Worm (Caenorhabditis elegans) whole organism, L3 larva: ENCODE measurements around the gene F26G1.11.

ENCODE experiments used
- ZK546.5 ChIP-seq: sonication (generic microtip); optimal IDR thresholded peaks from 2 replicates; lab custom pipeline; 2017; ENCODE audit warnings: missing biosample characterization, missing genetic modification characterization
- aly-2 ChIP-seq: fragments of 150-350 bp; optimal IDR thresholded peaks from 2 replicates; lab custom pipeline; 2014; ENCODE audit warnings: missing biosample characterization, missing genetic modification characterization
- ama-1 ChIP-seq: fragments of 150-350 bp; optimal IDR thresholded peaks from 2 replicates; lab custom pipeline; 2018
- ceh-16 ChIP-seq: sonication (generic microtip); optimal IDR thresholded peaks from 2 replicates; lab custom pipeline; 2017; ENCODE audit warnings: missing biosample characterization, missing genetic modification characterization
- ceh-28 ChIP-seq: fragments of 150-350 bp; optimal IDR thresholded peaks from 2 replicates; lab custom pipeline; 2014; ENCODE audit warnings: missing biosample characterization, missing genetic modification reagents, missing genetic modification characterization
- ceh-9 ChIP-seq: sonication (generic microtip); optimal IDR thresholded peaks from 2 replicates; lab custom pipeline; 2018; ENCODE audit warnings: missing biosample characterization, missing genetic modification characterization
- egl-27 ChIP-seq: sonication (generic microtip); optimal IDR thresholded peaks from 4 replicates; lab custom pipeline; 2017; ENCODE audit warnings: missing biosample characterization, missing genetic modification reagents, missing genetic modification characterization
- elt-1 ChIP-seq: fragments of 150-350 bp; optimal IDR thresholded peaks from 2 replicates; lab custom pipeline; 2014; ENCODE audit warnings: missing biosample characterization, missing genetic modification characterization
- elt-2 ChIP-seq: sonication (generic microtip); optimal IDR thresholded peaks from 2 replicates; lab custom pipeline; 2016; ENCODE audit warnings: missing genetic modification reagents, mild to moderate bottlenecking, missing genetic modification characterization, missing compliant biosample characterization
- elt-3 ChIP-seq, 3 experiments: fragments of 150-350 bp in 1 of 3; sonication (generic microtip) in 2 of 3; optimal IDR thresholded peaks; 2 replicates in 2 of 3; 4 replicates in 1 of 3; lab custom pipeline; 2014 to 2017; ENCODE audit warnings: missing biosample characterization in 3 of 3, missing genetic modification characterization in 3 of 3
- fkh-10 ChIP-seq: sonication (generic microtip); optimal IDR thresholded peaks from 2 replicates; lab custom pipeline; 2017; ENCODE audit warnings: missing biosample characterization, missing genetic modification reagents, missing genetic modification characterization
- fos-1 ChIP-seq: fragments of 150-350 bp; optimal IDR thresholded peaks from 2 replicates; lab custom pipeline; 2014; ENCODE audit warnings: missing biosample characterization, missing genetic modification characterization
- hmg-11 ChIP-seq: sonication (generic microtip); optimal IDR thresholded peaks from 2 replicates; lab custom pipeline; 2016; ENCODE audit warnings: missing genetic modification characterization, missing compliant biosample characterization
- lin-15B ChIP-seq: fragments of 150-350 bp; optimal IDR thresholded peaks from 2 replicates; lab custom pipeline; 2014; ENCODE audit warnings: missing biosample characterization, missing genetic modification characterization
- lin-39 ChIP-seq: fragments of 150-350 bp; optimal IDR thresholded peaks from 2 replicates; lab custom pipeline; 2018; ENCODE audit warnings: missing biosample characterization, missing genetic modification reagents, missing genetic modification characterization
- lsy-12 ChIP-seq: sonication (generic microtip); optimal IDR thresholded peaks from 2 replicates; lab custom pipeline; 2016; ENCODE audit warnings: mild to moderate bottlenecking, missing genetic modification characterization, missing compliant biosample characterization
- mml-1 ChIP-seq: fragments of 150-350 bp; sonication (generic microtip); optimal IDR thresholded peaks from 3 replicates; lab custom pipeline; 2014; ENCODE audit warnings: missing biosample characterization, missing genetic modification characterization
- nfya-1 ChIP-seq: sonication (generic microtip); optimal IDR thresholded peaks from 2 replicates; lab custom pipeline; 2017; ENCODE audit warnings: missing genetic modification characterization, mild to moderate bottlenecking, missing compliant biosample characterization, antibody characterized with exemption, moderate library complexity; ENCODE audit not compliant: insufficient read depth
- nhr-12 ChIP-seq: fragments of 150-350 bp; optimal IDR thresholded peaks from 2 replicates; lab custom pipeline; 2014; ENCODE audit warnings: missing biosample characterization, missing genetic modification characterization
- nhr-23 ChIP-seq: fragments of 150-350 bp; optimal IDR thresholded peaks from 2 replicates; lab custom pipeline; 2014; ENCODE audit warnings: missing biosample characterization, missing genetic modification reagents, missing genetic modification characterization
- nhr-237 ChIP-seq: fragments of 150-350 bp; optimal IDR thresholded peaks from 2 replicates; lab custom pipeline; 2014; ENCODE audit warnings: missing biosample characterization, missing genetic modification characterization
- nhr-25 ChIP-seq: sonication (generic microtip); optimal IDR thresholded peaks from 2 replicates; lab custom pipeline; 2017; ENCODE audit warnings: missing biosample characterization, missing genetic modification characterization
- nhr-28 ChIP-seq: fragments of 150-350 bp; optimal IDR thresholded peaks from 2 replicates; lab custom pipeline; 2014; ENCODE audit warnings: missing biosample characterization, missing genetic modification characterization
- nhr-43 ChIP-seq: sonication (generic microtip); optimal IDR thresholded peaks from 2 replicates; lab custom pipeline; 2016; ENCODE audit warnings: mild to moderate bottlenecking, missing genetic modification characterization, missing compliant biosample characterization; ENCODE audit not compliant: poor library complexity, severe bottlenecking
- nhr-67 ChIP-seq: fragments of 150-350 bp; optimal IDR thresholded peaks from 2 replicates; lab custom pipeline; 2014; ENCODE audit warnings: missing biosample characterization, missing genetic modification characterization
- nhr-77 ChIP-seq: fragments of 150-350 bp; optimal IDR thresholded peaks from 2 replicates; lab custom pipeline; 2014; ENCODE audit warnings: missing biosample characterization, missing genetic modification characterization
- pha-4 ChIP-seq: fragments of 150-350 bp; optimal IDR thresholded peaks from 2 replicates; lab custom pipeline; 2014; ENCODE audit warnings: missing biosample characterization, missing genetic modification reagents, missing genetic modification characterization
- pqm-1 ChIP-seq: fragments of 150-350 bp; optimal IDR thresholded peaks from 2 replicates; lab custom pipeline; 2017; ENCODE audit warnings: missing biosample characterization, missing genetic modification characterization, inconsistent platforms
- skn-1 ChIP-seq: fragments of 150-350 bp; optimal IDR thresholded peaks from 2 replicates; lab custom pipeline; 2014; ENCODE audit warnings: missing biosample characterization, missing genetic modification characterization
- unc-39 ChIP-seq: sonication (generic microtip); optimal IDR thresholded peaks from 4 replicates; lab custom pipeline; 2017; ENCODE audit warnings: missing biosample characterization, missing genetic modification characterization
- unc-62 ChIP-seq: fragments of 150-350 bp; sonication (generic microtip); optimal IDR thresholded peaks from 4 replicates; lab custom pipeline; 2014; ENCODE audit warnings: missing biosample characterization, missing genetic modification reagents, missing genetic modification characterization
- zag-1 ChIP-seq: fragments of 150-350 bp; optimal IDR thresholded peaks from 2 replicates; lab custom pipeline; 2014; ENCODE audit warnings: missing biosample characterization, missing genetic modification characterization
- ztf-4 ChIP-seq: fragments of 150-350 bp; optimal IDR thresholded peaks from 2 replicates; lab custom pipeline; 2014; ENCODE audit warnings: missing biosample characterization, missing genetic modification characterization

F26G1.11 gene

DNA sequence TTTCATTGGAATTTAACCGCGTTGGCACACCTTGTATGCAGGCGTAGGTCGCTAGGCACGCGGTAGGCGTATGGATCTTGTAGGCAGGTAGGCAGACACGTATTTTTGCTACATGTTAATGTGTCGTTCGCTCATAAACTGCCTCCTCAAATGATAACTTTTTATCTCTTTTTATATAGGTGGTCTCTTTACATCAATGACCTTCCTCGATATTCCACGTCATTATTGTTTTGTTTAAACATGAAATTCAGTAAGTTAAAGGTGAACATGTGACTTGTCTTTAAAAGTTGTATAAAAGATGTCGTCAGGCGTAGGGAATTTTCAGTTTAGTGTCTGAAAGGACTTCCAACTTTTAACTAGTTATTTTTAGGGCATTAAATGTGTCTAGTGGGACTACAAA, 29.2 kb upstream of the F26G1.11 start:
- no peak for TF ChIP-seq mml-1 (tag; lab: Kevin White, UChicago)
- TF ChIP-seq ama-1: peak; percentile 23
- TF ChIP-seq nhr-43 (tag; lab: Kevin White, UChicago): peak; percentile 12
- TF ChIP-seq nhr-25 (tag; lab: Kevin White, UChicago): peak; percentile 66

DNA sequence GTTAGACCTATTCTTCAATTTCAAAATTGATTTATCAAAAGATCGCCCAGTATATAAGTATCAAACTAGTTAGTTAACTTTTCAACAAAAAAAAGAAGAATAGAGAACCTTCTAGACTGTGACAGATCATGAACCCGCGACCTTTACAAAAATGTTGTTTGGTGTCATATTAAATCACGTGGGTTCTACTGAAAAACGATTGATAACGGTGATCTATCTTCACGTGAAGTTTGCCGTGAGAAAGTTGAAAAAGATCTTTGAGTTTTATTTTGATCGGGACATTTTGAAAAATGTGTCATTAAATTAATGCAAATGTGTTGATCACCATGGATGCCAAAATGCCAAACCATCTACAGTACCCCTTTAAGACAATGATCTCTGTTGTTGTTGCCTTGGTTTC, 28.6 kb upstream of the F26G1.11 start:
- TF ChIP-seq nhr-43 (tag; lab: Kevin White, UChicago) (peak; percentile 57), elt-3 (tag; optimal IDR thresholded peaks at IDR 0.05; lab: Kevin White, UChicago) (no peak), nhr-23 (no peak), ceh-9 (tag; lab: Kevin White, UChicago) (no peak), zag-1 (tag; lab: Kevin White, UChicago) (no peak), nhr-67 (tag; lab: Kevin White, UChicago) (no peak), nhr-12 (tag; lab: Kevin White, UChicago) (no peak), nhr-77 (tag; lab: Kevin White, UChicago) (no peak), ZK546.5 (no peak), aly-2 (tag; lab: Kevin White, UChicago) (no peak), ztf-4 (tag; lab: Kevin White, UChicago) (peak; percentile 6), egl-27 (tag; lab: Kevin White, UChicago) (no peak), mml-1 (tag; lab: Kevin White, UChicago) (no peak), ama-1 (no peak), lin-15B (tag; lab: Kevin White, UChicago) (no peak), fos-1 (tag; lab: Kevin White, UChicago) (no peak), elt-1 (tag; lab: Kevin White, UChicago) (no peak), lin-39 (tag; lab: Kevin White, UChicago) (no peak), nfya-1 (tag; lab: Kevin White, UChicago) (no peak), nhr-25 (tag; lab: Kevin White, UChicago) (peak; percentile 68), ceh-28 (no peak), unc-39 (no peak), nhr-237 (tag; lab: Kevin White, UChicago) (no peak), lsy-12 (tag; lab: Kevin White, UChicago) (peak; percentile 54), pha-4 (tag; lab: Kevin White, UChicago) (no peak)

DNA sequence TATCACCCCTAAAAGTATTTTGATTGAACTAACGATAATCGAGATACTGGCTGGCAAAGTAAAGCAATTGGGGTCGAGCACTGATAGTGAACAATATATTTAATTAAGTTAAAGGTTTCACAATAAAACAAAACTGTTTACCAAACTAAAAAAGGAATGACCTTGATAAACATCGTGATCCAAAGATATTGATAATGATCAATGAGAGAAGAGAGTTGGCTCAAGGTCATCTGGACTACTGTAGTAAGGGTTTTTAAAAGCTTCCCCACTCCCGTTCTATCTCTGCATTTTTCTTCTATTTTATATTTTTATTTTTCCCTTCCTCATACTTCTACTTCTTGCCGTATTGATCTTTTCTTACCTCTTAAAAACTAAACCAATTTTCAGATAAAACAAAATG, 27.4 kb upstream of the F26G1.11 start, which contains the start of gene F41C3.2:
TSS of gene F41C3.2 (plus strand) at position 388 of the 400 bp plus-strand sequence.
- no peak for TF ChIP-seq nhr-23
- no peak for TF ChIP-seq mml-1 (tag; lab: Kevin White, UChicago)
- TF ChIP-seq nhr-77 (tag; lab: Kevin White, UChicago): no peak
- no peak for TF ChIP-seq ztf-4 (tag; lab: Kevin White, UChicago)
- TF ChIP-seq elt-3 (tag; optimal IDR thresholded peaks at IDR 0.05; lab: Kevin White, UChicago): peak in 1 of 3 experiments; percentile 2
- TF ChIP-seq pha-4 (tag; lab: Kevin White, UChicago): no peak
- peak; percentile 46 for TF ChIP-seq nhr-25 (tag; lab: Kevin White, UChicago)
- TF ChIP-seq, all 47 proteins: peak for 2

DNA sequence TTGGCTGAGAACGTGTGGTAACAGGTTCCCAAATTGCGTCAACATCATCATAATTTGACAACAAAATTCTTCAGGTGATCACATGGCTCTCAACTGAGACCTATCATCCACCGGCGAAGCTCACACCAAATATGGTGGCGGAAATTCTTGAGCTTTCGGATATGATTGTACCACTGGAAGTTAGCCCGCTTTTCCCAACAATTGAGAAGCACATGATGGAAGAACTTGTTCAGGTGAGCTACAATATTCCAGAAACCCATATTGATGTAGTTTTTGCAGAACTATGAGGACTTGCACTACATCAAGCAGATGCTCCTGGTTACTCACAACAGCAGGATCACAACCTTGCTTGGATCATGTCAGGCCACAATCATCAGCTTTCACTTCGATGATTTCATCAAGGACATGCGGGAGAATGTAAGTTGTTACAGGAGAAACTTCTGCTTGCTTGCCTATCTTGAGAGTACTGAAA, 24.6 kb upstream of the F26G1.11 start, which contains the start of gene F41C3.1:
TSS of gene F41C3.1 (plus strand) at position 51 of the 472 bp plus-strand sequence.
- TF ChIP-seq hmg-11 (tag; lab: Kevin White, UChicago) (no peak), unc-39 (no peak)

DNA sequence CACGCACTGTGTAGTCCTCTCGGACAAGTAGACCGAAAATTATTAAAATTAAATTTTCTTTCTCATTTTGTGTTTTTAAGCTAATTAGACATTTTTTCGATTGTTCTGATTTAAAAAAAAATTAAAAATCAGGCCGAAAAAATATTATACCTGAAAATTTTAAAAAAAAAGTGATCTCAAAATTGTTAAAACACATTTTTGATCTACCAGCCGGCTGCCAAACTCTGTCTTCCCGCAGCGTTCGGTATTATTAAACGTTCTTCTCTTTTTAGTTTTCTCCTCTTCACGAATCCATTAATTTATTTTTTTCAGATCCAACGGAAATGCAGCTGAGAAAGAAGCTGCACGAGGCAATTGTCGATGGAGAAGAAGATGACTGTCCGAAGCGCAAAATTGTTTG, 23.8 kb upstream of the F26G1.11 start, which contains the start of gene C27D9.1:
TSS of gene C27D9.1 (plus strand) at position 281 of the 400 bp plus-strand sequence.
- no peak for TF ChIP-seq skn-1 (tag; lab: Kevin White, UChicago)
- TF ChIP-seq nhr-28 (tag; lab: Kevin White, UChicago): no peak
- no peak for TF ChIP-seq nhr-25 (tag; lab: Kevin White, UChicago)
- TF ChIP-seq fkh-10: no peak
- TF ChIP-seq egl-27 (tag; lab: Kevin White, UChicago): no peak
- TF ChIP-seq ceh-9 (tag; lab: Kevin White, UChicago): no peak
- no peak for TF ChIP-seq nhr-43 (tag; lab: Kevin White, UChicago)
- TF ChIP-seq elt-2: no peak
- TF ChIP-seq pqm-1: no peak
- no peak for TF ChIP-seq hmg-11 (tag; lab: Kevin White, UChicago)
- TF ChIP-seq mml-1 (tag; lab: Kevin White, UChicago): no peak
- no peak for TF ChIP-seq ceh-16 (tag; lab: Kevin White, UChicago)
- TF ChIP-seq fos-1 (tag; lab: Kevin White, UChicago): no peak
- TF ChIP-seq unc-62 (GFP tag; lab: Kevin White, UChicago): no peak
